Worm (Caenorhabditis elegans) whole organism, early embryonic: ENCODE data around the gene rad-54.L2.

Experiments
- ama-1 ChIP-seq: fragments of 150-350 bp; optimal IDR thresholded peaks from 2 replicates; lab custom pipeline; 2014
- flt-1 ChIP-seq: fragments of 200-800 bp; sonication (Bioruptor generic); IDR thresholded peaks from 2 replicates; pipeline ENCODE4 v1.3.6; 2022; ENCODE audit warnings: missing genetic modification characterization, missing compliant biosample characterization

ce11 chrIV:8893746-8894145 lies at the start of gene rad-54.L2:
- TF ChIP-seq flt-1 (no peak), ama-1 (no peak)
